Fruit fly (Drosophila melanogaster): ENCODE measurements around the gene CG3568.
A peak's percentile ranks its signal among the peaks of the same experiment; 100 is the strongest.

CG3568 gene

DNA sequence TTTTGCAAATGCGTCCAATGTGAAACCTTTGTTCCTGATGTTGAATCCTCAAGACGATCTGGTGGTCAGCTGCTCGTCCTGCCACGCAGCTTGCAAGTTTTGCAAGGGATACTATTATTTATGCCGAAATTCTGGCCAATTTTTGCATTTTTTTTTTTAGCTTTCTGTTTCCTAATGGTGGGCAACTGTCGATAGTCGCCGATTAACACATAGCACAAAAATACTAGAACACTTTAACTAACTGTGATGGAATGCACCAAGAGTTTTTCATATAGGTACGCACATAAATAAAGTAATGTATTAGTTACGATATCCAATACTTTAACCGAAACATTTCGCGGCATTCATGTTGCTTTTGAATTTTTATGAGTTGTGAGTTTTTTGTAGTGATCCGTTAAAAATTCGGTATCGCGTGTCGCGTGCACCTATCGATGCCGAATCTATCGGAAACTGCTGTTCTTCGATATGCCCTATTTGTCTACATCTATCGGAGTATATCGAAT, 1.9 kb upstream of the CG3568 start, which contains the start of the genes rb and CHOp24 (continued):
- TF ChIP-seq luna (GFP tag; optimal IDR thresholded peaks at IDR 0.05) = no peak
- no peak for TF ChIP-seq CG4360 (GFP tag; IDR thresholded peaks at IDR 0.05)
- TF ChIP-seq chinmo (GFP tag; IDR thresholded peaks at IDR 0.05; ENCODE audit: partially characterized antibody) = peak; percentile 77; the same call in 3 of the 4 replicates
- no peak for TF ChIP-seq danr (GFP tag; IDR thresholded peaks at IDR 0.05)
- TF ChIP-seq chn (GFP tag; optimal IDR thresholded peaks at IDR 0.05) = peak; percentile 17
- TF ChIP-seq Dref (GFP tag; IDR thresholded peaks at IDR 0.05) = peak; percentile 83
- TF ChIP-seq crp (GFP tag; optimal IDR thresholded peaks at IDR 0.05) = peak in 1 of 2 experiments; percentile 23
- TF ChIP-seq CG4730 (GFP tag; IDR thresholded peaks at IDR 0.05) = no peak
- peak; percentile 10 for TF ChIP-seq Camta (GFP tag; optimal IDR thresholded peaks at IDR 0.05)
- peak; percentile 96 for TF ChIP-seq vnd (GFP tag; IDR thresholded peaks at IDR 0.05; ENCODE audit: partially characterized antibody)
- TF ChIP-seq CG10274 (GFP tag; optimal IDR thresholded peaks at IDR 0.05) = no peak
- TF ChIP-seq CG6791 (GFP tag; IDR thresholded peaks at IDR 0.05; ENCODE audit: partially characterized antibody) = peak; percentile 88
- TF ChIP-seq Ets97D (GFP tag; optimal IDR thresholded peaks at IDR 0.05) = peak; percentile 41
- no peak for TF ChIP-seq Doc2 (GFP tag; IDR thresholded peaks at IDR 0.05)
- TF ChIP-seq Usf (GFP tag; optimal IDR thresholded peaks at IDR 0.05) = no peak
- TF ChIP-seq Lim3 (GFP tag; IDR thresholded peaks at IDR 0.05) = no peak
- peak in 1 of 2 experiments; percentile 48 for TF ChIP-seq bsh (GFP tag; optimal IDR thresholded peaks at IDR 0.05)
- TF ChIP-seq abd-A (tag; optimal IDR thresholded peaks at IDR 0.05) = no peak
- TF ChIP-seq Fer1 (GFP tag; optimal IDR thresholded peaks at IDR 0.05) = peak; percentile 14
- TF ChIP-seq Asciz (GFP tag; optimal IDR thresholded peaks at IDR 0.05) = no peak
- TF ChIP-seq D19A (tag; optimal IDR thresholded peaks at IDR 0.05) = no peak
- no peak for TF ChIP-seq ssp (GFP tag; IDR thresholded peaks at IDR 0.05)
- TF ChIP-seq BEAF-32 (GFP tag; optimal IDR thresholded peaks at IDR 0.05) = peak; percentile 92
- TF ChIP-seq Myb (GFP tag; optimal IDR thresholded peaks at IDR 0.05) = peak; percentile 68
- no peak for TF ChIP-seq NFAT (GFP tag; IDR thresholded peaks at IDR 0.05)
- peak; percentile 15 for TF ChIP-seq p53 (GFP tag; optimal IDR thresholded peaks at IDR 0.05)
- no peak for TF ChIP-seq CG6854 (GFP tag; optimal IDR thresholded peaks at IDR 0.05)
- no peak for TF ChIP-seq al (GFP tag; IDR thresholded peaks at IDR 0.05)
- no peak for TF ChIP-seq HLH54F (GFP tag; optimal IDR thresholded peaks at IDR 0.05)
- peak; percentile 66 for TF ChIP-seq CG42726 (GFP tag; IDR thresholded peaks at IDR 0.05; ENCODE audit: partially characterized antibody)
- peak; percentile 42 for TF ChIP-seq phol (tag; optimal IDR thresholded peaks at IDR 0.05)
- TF ChIP-seq CG3281 (GFP tag; optimal IDR thresholded peaks at IDR 0.05) = no peak
- peak; percentile 70 for TF ChIP-seq CG12659 (GFP tag; optimal IDR thresholded peaks at IDR 0.05)
- no peak for TF ChIP-seq PHDP (tag; optimal IDR thresholded peaks at IDR 0.05)
- peak; percentile 25 to 38 for TF ChIP-seq Pdp1 (GFP tag; optimal IDR thresholded peaks at IDR 0.05)
- TF ChIP-seq CG15073 (GFP tag; optimal IDR thresholded peaks at IDR 0.05) = no peak
- no peak for TF ChIP-seq ranshi (GFP tag; IDR thresholded peaks at IDR 0.05)
- no peak for TF ChIP-seq esg (GFP tag; conservative IDR thresholded peaks at IDR 0.05)
- peak; percentile 90 for TF ChIP-seq Opbp (GFP tag; IDR thresholded peaks at IDR 0.05; ENCODE audit: partially characterized antibody)
- TF ChIP-seq CG31224 (GFP tag; IDR thresholded peaks at IDR 0.05) = no peak
- no peak for TF ChIP-seq Awh (GFP tag; IDR thresholded peaks at IDR 0.05)
- no peak for TF ChIP-seq bcd (GFP tag; optimal IDR thresholded peaks at IDR 0.05)
- peak; percentile 88 for TF ChIP-seq mld (GFP tag; IDR thresholded peaks at IDR 0.05; ENCODE audit: partially characterized antibody)
- TF ChIP-seq CG17612 (GFP tag; IDR thresholded peaks at IDR 0.05) = no peak
- TF ChIP-seq CTCF (GFP tag; optimal IDR thresholded peaks at IDR 0.05) = peak; percentile 34
- TF ChIP-seq ara (GFP tag; IDR thresholded peaks at IDR 0.05) = no peak
- TF ChIP-seq her (GFP tag; optimal IDR thresholded peaks at IDR 0.05) = no peak
- TF ChIP-seq CG1233 (GFP tag; optimal IDR thresholded peaks at IDR 0.05) = no peak
- TF ChIP-seq Side (GFP tag; optimal IDR thresholded peaks at IDR 0.05) = peak; percentile 63
- peak; percentile 99 for TF ChIP-seq nerfin-1 (tag; optimal IDR thresholded peaks at IDR 0.05)
- no peak for TF ChIP-seq tin (GFP tag; optimal IDR thresholded peaks at IDR 0.05)
